Worm (Caenorhabditis elegans): Measurements from ENCODE around the gene F29G6.1.

ce11 chrX:11501967-11502366 is at the start of gene F29G6.1:
- TF ChIP-seq nhr-237 (tag; optimal IDR thresholded peaks at IDR 0.05) (no peak), nhr-11 (tag; optimal IDR thresholded peaks at IDR 0.05) (no peak), lsy-2 (tag; optimal IDR thresholded peaks at IDR 0.05) (no peak), nhr-20 (tag; optimal IDR thresholded peaks at IDR 0.05) (no peak)
